Fruit fly (Drosophila melanogaster): ENCODE data around the gene CG1105.

The CG1105 gene

dm6 chr3R:7074297-7075114 is 7.6 kb upstream of the CG1105 start, which contains the start of the genes Ufl1 and CG1943 (continued):
- TF ChIP-seq chm (GFP tag; IDR thresholded peaks at IDR 0.05) (no peak), Hr51 (GFP tag; optimal IDR thresholded peaks at IDR 0.05) (peak in 1 of 2 experiments; percentile 2), CkIIα-i1 (GFP tag; IDR thresholded peaks at IDR 0.05) (no peak), CG3847 (GFP tag; IDR thresholded peaks at IDR 0.05) (no peak), Chrac-16 (GFP tag; optimal IDR thresholded peaks at IDR 0.05) (no peak), CG13894 (tag; optimal IDR thresholded peaks at IDR 0.05) (no peak), CG1792 (GFP tag; optimal IDR thresholded peaks at IDR 0.05) (no peak), Opbp (GFP tag; IDR thresholded peaks at IDR 0.05; ENCODE audit: partially characterized antibody) (no peak), pfk (GFP tag; optimal IDR thresholded peaks at IDR 0.05) (no peak), CG1529 (GFP tag; optimal IDR thresholded peaks at IDR 0.05) (no peak), bcd (GFP tag; optimal IDR thresholded peaks at IDR 0.05) (no peak), h (optimal IDR thresholded peaks at IDR 0.05) (no peak), CG10321 (GFP tag; IDR thresholded peaks at IDR 0.05) (no peak), CG17829 (tag; optimal IDR thresholded peaks at IDR 0.05) (peak; percentile 6), CG2889 (GFP tag; IDR thresholded peaks at IDR 0.05) (no peak), ems (GFP tag; optimal IDR thresholded peaks at IDR 0.05) (no peak), Sry-δ (GFP tag; optimal IDR thresholded peaks at IDR 0.05) (peak; percentile 81), zen (tag; optimal IDR thresholded peaks at IDR 0.05) (peak; percentile 8), bigmax (GFP tag; optimal IDR thresholded peaks at IDR 0.05) (no peak), CG7839 (tag; optimal IDR thresholded peaks at IDR 0.05) (no peak), Side (GFP tag; optimal IDR thresholded peaks at IDR 0.05) (no peak), CG1602 (GFP tag; optimal IDR thresholded peaks at IDR 0.05) (no peak), CG6272 (GFP tag; IDR thresholded peaks at IDR 0.05) (no peak), BEAF-32 (GFP tag; optimal IDR thresholded peaks at IDR 0.05) (peak; percentile 93), unc-4 (GFP tag; IDR thresholded peaks at IDR 0.05; ENCODE audit: partially characterized antibody) (no peak), fd3F (GFP tag; optimal IDR thresholded peaks at IDR 0.05) (no peak), zfh1 (GFP tag; IDR thresholded peaks at IDR 0.05) (no peak), nom (GFP tag; optimal IDR thresholded peaks at IDR 0.05) (peak; percentile 34), Hsf (GFP tag; optimal IDR thresholded peaks at IDR 0.05) (peak; percentile 19), tgo (GFP tag; IDR thresholded peaks at IDR 0.05) (no peak), E2f2 (GFP tag; IDR thresholded peaks at IDR 0.05) (no peak), Dad (GFP tag; optimal IDR thresholded peaks at IDR 0.05) (peak; percentile 1), CG30020 (tag; optimal IDR thresholded peaks at IDR 0.05) (peak; percentile 2), CG15073 (GFP tag; optimal IDR thresholded peaks at IDR 0.05) (no peak), CG6791 (GFP tag; IDR thresholded peaks at IDR 0.05; ENCODE audit: partially characterized antibody) (no peak), Jarid2 (GFP tag; optimal IDR thresholded peaks at IDR 0.05) (peak; percentile 9), NFAT (GFP tag; IDR thresholded peaks at IDR 0.05) (no peak), CG11247 (GFP tag; IDR thresholded peaks at IDR 0.05) (no peak), Hmx (GFP tag; optimal IDR thresholded peaks at IDR 0.05) (no peak), kay (GFP tag; optimal IDR thresholded peaks at IDR 0.05) (no peak), B-H2 (GFP tag; optimal IDR thresholded peaks at IDR 0.05) (no peak), Oli (tag; optimal IDR thresholded peaks at IDR 0.05) (no peak), gem (tag; optimal IDR thresholded peaks at IDR 0.05) (peak; percentile 22), Neu2 (GFP tag; optimal IDR thresholded peaks at IDR 0.05; ENCODE audit: borderline replicate concordance) (no peak), CG14014 (GFP tag; IDR thresholded peaks at IDR 0.05) (no peak), crc (GFP tag; optimal IDR thresholded peaks at IDR 0.05) (no peak), ab (GFP tag; optimal IDR thresholded peaks at IDR 0.05) (no peak), CG9797 (GFP tag; optimal IDR thresholded peaks at IDR 0.05) (peak; percentile 92), CG17186 (GFP tag; optimal IDR thresholded peaks at IDR 0.05) (peak; percentile 46), CG4328 (GFP tag; optimal IDR thresholded peaks at IDR 0.05) (no peak)
